Fruit fly (Drosophila melanogaster): ENCODE results near the gene shop.

Gene shop

DNA sequence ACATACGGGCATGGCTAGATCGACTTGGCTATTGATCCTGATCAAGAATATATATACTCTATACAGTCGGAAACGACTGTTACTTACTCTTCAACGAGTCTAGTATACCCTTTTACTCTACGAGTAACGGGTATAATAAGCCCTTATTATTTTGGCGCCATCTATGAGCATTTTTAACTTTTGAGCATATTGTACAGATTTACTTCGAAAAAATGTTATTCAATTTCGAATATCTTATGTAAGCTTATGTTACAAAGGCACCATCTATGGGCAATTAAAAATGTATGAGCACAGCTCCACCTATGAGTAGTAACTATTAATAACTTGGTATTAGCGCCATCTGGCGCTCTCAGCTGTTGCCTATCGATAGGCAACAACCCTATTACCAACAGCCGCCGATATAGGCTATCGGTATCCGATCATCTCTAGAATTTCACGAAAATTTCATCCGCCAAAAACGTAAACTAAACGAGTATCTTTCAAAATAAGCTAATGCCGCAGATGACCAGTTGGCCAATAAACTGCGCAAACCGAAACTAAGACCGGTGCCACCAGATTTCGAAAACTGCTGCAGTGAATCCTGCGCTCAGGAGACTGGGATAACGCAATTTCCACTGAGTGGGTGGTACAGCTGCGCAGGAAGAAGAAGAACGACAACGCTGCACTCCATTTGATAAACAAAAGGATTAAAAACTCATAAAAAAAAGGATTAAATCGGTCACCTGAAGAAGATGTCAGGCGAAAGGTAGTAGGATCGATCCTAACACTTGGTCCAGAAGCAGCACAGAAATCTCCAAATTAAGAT is 4.9 kb downstream of the shop start, which contains the start of gene htk (continued):
- peak; percentile 25 for TF ChIP-seq NK7.1 (GFP tag; optimal IDR thresholded peaks at IDR 0.05)
- TF ChIP-seq shn (GFP tag; optimal IDR thresholded peaks at IDR 0.05) = peak; percentile 77
- peak; percentile 84 for TF ChIP-seq CG1603 (tag; optimal IDR thresholded peaks at IDR 0.05)
- peak; percentile 12 for TF ChIP-seq CG10462 (GFP tag; optimal IDR thresholded peaks at IDR 0.05)
- TF ChIP-seq Mrtf (GFP tag; IDR thresholded peaks at IDR 0.05) = peak; percentile 69; the same call in 1 of the 3 replicates
- TF ChIP-seq schlank (tag; optimal IDR thresholded peaks at IDR 0.05) = no peak
- no peak for TF ChIP-seq CG6765 (GFP tag; optimal IDR thresholded peaks at IDR 0.05)
- TF ChIP-seq ci (GFP tag; IDR thresholded peaks at IDR 0.05) = peak; percentile 90
- TF ChIP-seq HLH54F (GFP tag; optimal IDR thresholded peaks at IDR 0.05) = peak; percentile 65
- TF ChIP-seq HLHmδ (GFP tag; optimal IDR thresholded peaks at IDR 0.05) = no peak
- peak; percentile 48; the same call in 1 of the 2 replicates for TF ChIP-seq seq (GFP tag; IDR thresholded peaks at IDR 0.05)
- TF ChIP-seq HLH4C (GFP tag; IDR thresholded peaks at IDR 0.05; ENCODE audit: partially characterized antibody) = peak; percentile 86
- peak; percentile 78 for TF ChIP-seq CG4617 (GFP tag; optimal IDR thresholded peaks at IDR 0.05; ENCODE audit: borderline replicate concordance)
- peak; percentile 65; the same call in 1 of the 3 replicates for TF ChIP-seq CG2199 (GFP tag; IDR thresholded peaks at IDR 0.05)
- TF ChIP-seq PHDP (tag; optimal IDR thresholded peaks at IDR 0.05) = peak; percentile 44
- TF ChIP-seq Ets65A (GFP tag) = peak; percentile 93
- no peak for TF ChIP-seq sqz (GFP tag; optimal IDR thresholded peaks at IDR 0.05)
- peak; percentile 3 for TF ChIP-seq CG18011 (GFP tag; optimal IDR thresholded peaks at IDR 0.05)
- peak; percentile 80 for TF ChIP-seq hbn (GFP tag; IDR thresholded peaks at IDR 0.05; ENCODE audit: partially characterized antibody)
- no peak for TF ChIP-seq hth (optimal IDR thresholded peaks at IDR 0.05)
- peak; percentile 10 for TF ChIP-seq CG31365 (tag; optimal IDR thresholded peaks at IDR 0.05)
- TF ChIP-seq abd-A (tag; optimal IDR thresholded peaks at IDR 0.05) = no peak
- peak; percentile 12 for TF ChIP-seq CG12299 (tag; optimal IDR thresholded peaks at IDR 0.05)
- TF ChIP-seq CG13287 (GFP tag; IDR thresholded peaks at IDR 0.05; ENCODE audit: partially characterized antibody) = peak; percentile 89
- peak; percentile 13 for TF ChIP-seq Max (GFP tag; optimal IDR thresholded peaks at IDR 0.05)
- TF ChIP-seq CG7987 (GFP tag; optimal IDR thresholded peaks at IDR 0.05) = peak; percentile 72
- TF ChIP-seq CG14050 (GFP tag; IDR thresholded peaks at IDR 0.05) = no peak
- TF ChIP-seq kay (GFP tag; optimal IDR thresholded peaks at IDR 0.05) = peak; percentile 59
- peak; percentile 41 for TF ChIP-seq CG31388 (GFP tag; optimal IDR thresholded peaks at IDR 0.05)
- peak; percentile 40 for TF ChIP-seq Bteb2 (GFP tag; optimal IDR thresholded peaks at IDR 0.05)
- peak; percentile 68 for TF ChIP-seq ken (GFP tag; IDR thresholded peaks at IDR 0.05)
- TF ChIP-seq CG10565 (GFP tag; optimal IDR thresholded peaks at IDR 0.05) = no peak
- TF ChIP-seq chinmo (GFP tag; IDR thresholded peaks at IDR 0.05; ENCODE audit: partially characterized antibody) = peak; percentile 94; the same call in 3 of the 4 replicates
- TF ChIP-seq CG6654 (GFP tag; optimal IDR thresholded peaks at IDR 0.05) = no peak
- peak; percentile 55 for TF ChIP-seq Hr3 (GFP tag; optimal IDR thresholded peaks at IDR 0.05)
- TF ChIP-seq sd (tag; optimal IDR thresholded peaks at IDR 0.05) = peak; percentile 39
- peak; percentile 61 for TF ChIP-seq CG11504 (tag; optimal IDR thresholded peaks at IDR 0.05)
- peak; percentile 41; the same call in 1 of the 2 replicates for TF ChIP-seq CG17612 (GFP tag; IDR thresholded peaks at IDR 0.05)
- TF ChIP-seq NC2β (GFP tag; optimal IDR thresholded peaks at IDR 0.05) = peak; percentile 78
- peak; percentile 93 for TF ChIP-seq CG17385 (GFP tag; optimal IDR thresholded peaks at IDR 0.05)
- peak; percentile 75 for TF ChIP-seq Hmr (GFP tag; optimal IDR thresholded peaks at IDR 0.05)
- TF ChIP-seq CG10979 (tag; optimal IDR thresholded peaks at IDR 0.05) = peak; percentile 88
- TF ChIP-seq eve (GFP tag; optimal IDR thresholded peaks at IDR 0.05) = no peak
- TF ChIP-seq CG10366 (GFP tag; IDR thresholded peaks at IDR 0.05) = peak; percentile 59
- peak; percentile 52 for TF ChIP-seq CG14441 (GFP tag; IDR thresholded peaks at IDR 0.05)
- peak; percentile 45 for TF ChIP-seq Atf3 (GFP tag; optimal IDR thresholded peaks at IDR 0.05)
- peak; percentile 51 for TF ChIP-seq CG14710 (tag; optimal IDR thresholded peaks at IDR 0.05)
- peak; percentile 51; the same call in 1 of the 2 replicates for TF ChIP-seq Awh (GFP tag; IDR thresholded peaks at IDR 0.05)
- TF ChIP-seq CG12236 (GFP tag; optimal IDR thresholded peaks at IDR 0.05) = peak; percentile 43
